Worm (Caenorhabditis elegans): ENCODE results near the gene cec-8.

ce11 chrIII:446860-447259, 17.7 kb downstream of the cec-8 start:
- TF ChIP-seq hmbx-1 (tag; optimal IDR thresholded peaks at IDR 0.05) (no peak), ama-1 (optimal IDR thresholded peaks at IDR 0.05) (no peak), flt-1 (GFP tag; IDR thresholded peaks at IDR 0.05) (no peak), F13C5.2 (tag; optimal IDR thresholded peaks at IDR 0.05) (no peak), ceh-36 (tag; optimal IDR thresholded peaks at IDR 0.05) (no peak), tbx-37 (GFP tag; conservative IDR thresholded peaks at IDR 0.05) (no peak)

Data from whole organism, early embryonic.